Fruit fly (Drosophila melanogaster) whole organism, wandering third instar larva: ENCODE data around the gene CG34428.

Experiments
- Abd-B ChIP-seq: fragments of >200 bp; optimal IDR thresholded peaks from 2 replicates; lab custom pipeline; 2017; ENCODE audit warnings: missing biosample characterization, missing genetic modification characterization
- CG32264 ChIP-seq: fragments of 200-800 bp; sonication (Bioruptor generic); optimal IDR thresholded peaks from 2 replicates; lab custom pipeline; 2016; ENCODE audit warnings: missing biosample characterization, missing genetic modification characterization
- CrebA ChIP-seq: fragments of 200-800 bp; sonication (Bioruptor generic); optimal IDR thresholded peaks from 2 replicates; lab custom pipeline; 2016; ENCODE audit warnings: missing biosample characterization, mild to moderate bottlenecking, missing genetic modification characterization, borderline replicate concordance
- Dfd ChIP-seq: fragments of >200 bp; optimal IDR thresholded peaks from 2 replicates; lab custom pipeline; 2017; ENCODE audit warnings: missing biosample characterization, missing genetic modification characterization
- Dif ChIP-seq: fragments of 200-275, 200-300 bp; sonication (Bioruptor generic); optimal IDR thresholded peaks from 2 replicates; lab custom pipeline; 2018; ENCODE audit warnings: missing biosample characterization, missing genetic modification characterization; ENCODE audit not compliant: partially characterized antibody
- GATAd ChIP-seq: sonication (Bioruptor generic); optimal IDR thresholded peaks from 2 replicates; lab custom pipeline; 2016; ENCODE audit warnings: missing biosample characterization, missing genetic modification characterization
- HLH106 ChIP-seq: fragments of 200-800 bp; optimal IDR thresholded peaks from 3 replicates; lab custom pipeline; 2019; ENCODE audit warnings: missing biosample characterization, mild to moderate bottlenecking, missing genetic modification characterization, moderate library complexity
- Hnf4 ChIP-seq: fragments of 200-800 bp; sonication (Bioruptor generic); optimal IDR thresholded peaks from 2 replicates; lab custom pipeline; 2016; ENCODE audit warnings: missing biosample characterization, mild to moderate bottlenecking, missing genetic modification characterization
- Hr78 ChIP-seq: fragments of >200 bp; optimal IDR thresholded peaks from 2 replicates; lab custom pipeline; 2017; ENCODE audit warnings: missing biosample characterization, missing genetic modification characterization
- Hr83 ChIP-seq: fragments of 200-300 bp; sonication (Bioruptor generic); optimal IDR thresholded peaks from 2 replicates; lab custom pipeline; 2016; ENCODE audit warnings: missing biosample characterization, mild to moderate bottlenecking, missing genetic modification characterization, moderate library complexity; ENCODE audit not compliant: poor library complexity, severe bottlenecking
- Jra ChIP-seq: sonication (Bioruptor generic); optimal IDR thresholded peaks from 2 replicates; lab custom pipeline; 2016; ENCODE audit warnings: missing biosample characterization, missing genetic modification characterization
- Mio ChIP-seq: sonication (Bioruptor generic); optimal IDR thresholded peaks from 2 replicates; lab custom pipeline; 2016; ENCODE audit warnings: missing biosample characterization, missing genetic modification characterization
- Myc ChIP-seq: fragments of >200 bp; optimal IDR thresholded peaks from 2 replicates; lab custom pipeline; 2017
- N ChIP-seq: fragments of >200 bp; optimal IDR thresholded peaks from 2 replicates; lab custom pipeline; 2018; ENCODE audit warnings: missing biosample characterization, missing external identifiers, missing genetic modification characterization
- OdsH ChIP-seq: fragments of 200-800 bp; sonication (Bioruptor generic); optimal IDR thresholded peaks from 2 replicates; lab custom pipeline; 2016; ENCODE audit warnings: missing biosample characterization, mild to moderate bottlenecking, missing genetic modification characterization
- Rel ChIP-seq, 2 experiments: fragments of 200-800 bp; sonication (Bioruptor generic) in 1 of 2; optimal IDR thresholded peaks; 2 replicates in 1 of 2; 3 replicates in 1 of 2; lab custom pipeline; 2016 to 2019; ENCODE audit warnings: mild to moderate bottlenecking in 2 of 2, missing biosample characterization in 2 of 2, missing genetic modification characterization in 2 of 2, moderate library complexity in 1 of 2
- Sp1 ChIP-seq: fragments of 200-800 bp; sonication (Bioruptor generic); optimal IDR thresholded peaks from 3 replicates; lab custom pipeline; 2019; ENCODE audit warnings: missing biosample characterization, mild to moderate bottlenecking, missing genetic modification characterization, moderate library complexity
- Vsx2 ChIP-seq: fragments of 200-300, 225-300 bp; sonication (Bioruptor generic); optimal IDR thresholded peaks from 2 replicates; lab custom pipeline; 2018; ENCODE audit warnings: missing biosample characterization, missing genetic modification characterization; ENCODE audit not compliant: partially characterized antibody
- brk ChIP-seq: fragments of 200-800 bp; sonication (Bioruptor generic); optimal IDR thresholded peaks from 2 replicates; lab custom pipeline; 2016; ENCODE audit warnings: missing biosample characterization, mild to moderate bottlenecking, missing genetic modification characterization
- dl ChIP-seq, 2 experiments: fragments of 175-275, 200-275 bp in 1 of 2; fragments of 200-275 bp in 1 of 2; sonication (Bioruptor generic); optimal IDR thresholded peaks; lab custom pipeline; 2018; ENCODE audit warnings: mild to moderate bottlenecking in 2 of 2, missing biosample characterization in 2 of 2, missing genetic modification characterization in 2 of 2, moderate library complexity in 2 of 2; ENCODE audit not compliant: partially characterized antibody in 2 of 2, insufficient read depth in 1 of 2
- dmrt93B ChIP-seq: fragments of 200-800 bp; sonication (Bioruptor generic); optimal IDR thresholded peaks from 2 replicates; lab custom pipeline; 2018; ENCODE audit warnings: missing biosample characterization, mild to moderate bottlenecking, missing genetic modification characterization
- ey ChIP-seq: fragments of 200-800 bp; sonication (Bioruptor generic); optimal IDR thresholded peaks from 2 replicates; lab custom pipeline; 2016; ENCODE audit warnings: missing biosample characterization, missing genetic modification characterization
- foxo ChIP-seq, 2 experiments: fragments of 200-800 bp; sonication (Bioruptor generic); optimal IDR thresholded peaks; 2 replicates in 1 of 2; 3 replicates in 1 of 2; lab custom pipeline; 2016 to 2017; ENCODE audit warnings: missing biosample characterization in 2 of 2, missing genetic modification characterization in 2 of 2
- fru ChIP-seq: fragments of 200-800 bp; sonication (Bioruptor generic); optimal IDR thresholded peaks from 3 replicates; lab custom pipeline; 2016; ENCODE audit warnings: missing biosample characterization, mild to moderate bottlenecking, missing genetic modification characterization
- h ChIP-seq: fragments of 200-800 bp; sonication (Bioruptor generic); optimal IDR thresholded peaks from 3 replicates; lab custom pipeline; 2016; ENCODE audit warnings: missing biosample characterization, mild to moderate bottlenecking, missing genetic modification characterization
- jim ChIP-seq: fragments of 175-275, 200-325 bp; sonication (Bioruptor generic); optimal IDR thresholded peaks from 2 replicates; lab custom pipeline; 2016; ENCODE audit warnings: missing biosample characterization, mild to moderate bottlenecking, missing genetic modification characterization
- lola ChIP-seq: fragments of >200 bp; optimal IDR thresholded peaks from 2 replicates; lab custom pipeline; 2017; ENCODE audit warnings: missing biosample characterization, missing genetic modification characterization
- pan ChIP-seq: fragments of >200 bp; optimal IDR thresholded peaks from 2 replicates; lab custom pipeline; 2017
- psq ChIP-seq: fragments of 200-800 bp; sonication (Bioruptor generic); optimal IDR thresholded peaks from 3 replicates; lab custom pipeline; 2017; ENCODE audit warnings: missing biosample characterization, mild to moderate bottlenecking, missing genetic modification characterization, moderate library complexity
- rgr ChIP-seq: fragments of 200-800 bp; sonication (Bioruptor generic); optimal IDR thresholded peaks from 3 replicates; lab custom pipeline; 2016; ENCODE audit warnings: missing biosample characterization, mild to moderate bottlenecking, missing genetic modification characterization
- sage ChIP-seq: fragments of 200-800 bp; sonication (Bioruptor generic); optimal IDR thresholded peaks from 2 replicates; lab custom pipeline; 2016; ENCODE audit warnings: missing biosample characterization, mild to moderate bottlenecking, missing genetic modification characterization
- sv ChIP-seq: fragments of 200-800 bp; sonication (Bioruptor generic); optimal IDR thresholded peaks from 3 replicates; lab custom pipeline; 2016; ENCODE audit warnings: missing biosample characterization, missing genetic modification characterization
- tai ChIP-seq: sonication (Bioruptor generic); optimal IDR thresholded peaks from 2 replicates; lab custom pipeline; 2016; ENCODE audit warnings: missing biosample characterization, missing genetic modification characterization
- usp ChIP-seq: fragments of >200 bp; optimal IDR thresholded peaks from 2 replicates; lab custom pipeline; 2017; ENCODE audit warnings: missing biosample characterization, missing genetic modification characterization
- woc ChIP-seq: sonication (Bioruptor generic); optimal IDR thresholded peaks from 2 replicates; lab custom pipeline; 2016; ENCODE audit warnings: missing biosample characterization, mild to moderate bottlenecking, missing genetic modification characterization

Gene CG34428

DNA sequence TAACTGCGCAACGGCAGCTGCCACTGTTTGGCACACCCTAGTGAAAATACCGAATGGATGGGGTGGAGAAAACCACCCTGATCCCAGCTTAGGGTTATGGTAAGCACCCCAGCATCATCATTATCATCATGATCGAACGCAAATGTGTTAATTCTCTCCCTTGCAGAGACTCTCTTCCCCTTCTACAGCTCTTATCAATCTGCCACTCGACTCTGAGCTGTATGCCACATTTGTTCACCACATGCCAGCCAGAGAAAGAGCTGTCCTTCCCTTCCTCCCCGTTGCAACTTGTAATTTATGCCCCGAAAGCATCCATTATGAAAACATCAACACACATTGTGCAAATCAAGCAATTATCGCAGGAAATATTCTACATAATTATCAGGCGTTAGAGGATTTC lies 22.9 kb downstream of the CG34428 start:
- TF ChIP-seq woc (GFP tag; lab: Kevin White, UChicago) (no peak), GATAd (GFP tag; lab: Kevin White, UChicago) (no peak), Hr78 (GFP tag; lab: Kevin White, UChicago) (no peak), Mio (GFP tag; lab: Kevin White, UChicago) (no peak), sage (GFP tag; lab: Kevin White, UChicago) (no peak), N (no peak), CrebA (GFP tag; lab: Kevin White, UChicago) (no peak), Sp1 (GFP tag; lab: Kevin White, UChicago) (no peak)

DNA sequence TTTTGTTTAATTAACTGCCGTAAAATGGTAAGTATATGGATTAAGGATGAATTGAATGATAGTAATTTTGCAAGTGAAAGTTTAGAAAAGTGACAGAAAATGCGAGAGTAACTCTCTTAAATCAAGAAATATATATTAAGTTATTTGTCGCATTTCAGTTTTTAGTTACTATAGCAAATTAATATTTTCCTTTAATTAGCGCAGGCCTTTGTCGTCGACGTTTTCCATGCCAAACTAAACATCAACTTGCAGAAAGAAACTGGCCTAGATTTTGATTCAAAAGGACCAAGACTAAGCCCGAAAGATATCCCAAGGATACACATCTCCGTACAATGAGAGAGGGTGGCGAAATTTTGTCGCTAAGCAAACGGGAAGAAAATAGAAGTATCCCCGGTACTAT lies 25.6 kb downstream of the CG34428 start, which contains the start of gene CG17300:
Gene CG17300 (minus strand): TSS at position 101 of the 400 bp plus-strand sequence.
- no peak for TF ChIP-seq woc (GFP tag; lab: Kevin White, UChicago)
- no peak for TF ChIP-seq OdsH
- TF ChIP-seq fru: no peak
- no peak for TF ChIP-seq brk (GFP tag; lab: Kevin White, UChicago)

DNA sequence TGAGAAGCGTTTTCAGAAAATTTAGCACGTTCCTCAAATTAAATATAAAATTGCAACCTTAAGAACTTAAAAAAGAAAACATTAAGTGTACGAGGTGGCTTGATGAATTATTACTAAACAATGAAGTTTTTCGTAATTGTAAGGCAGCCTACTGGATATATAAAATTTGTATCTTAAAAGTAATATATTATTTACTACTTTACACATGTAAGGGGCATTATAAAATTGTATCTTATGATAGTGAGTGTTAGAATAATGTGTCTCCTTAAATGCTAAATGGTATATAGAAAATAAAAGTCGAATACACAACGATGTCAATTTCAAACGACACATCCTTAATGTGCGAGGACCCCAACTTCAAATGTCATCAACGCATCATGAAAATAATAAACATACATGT lies 28.3 kb downstream of the CG34428 start, which contains the start of gene CG11251:
Gene CG11251 (minus strand): TSS at position 101 of the 400 bp plus-strand sequence.
- no peak for TF ChIP-seq usp
- TF ChIP-seq GATAd (GFP tag; lab: Kevin White, UChicago): no peak
- no peak for TF ChIP-seq Mio (GFP tag; lab: Kevin White, UChicago)
- TF ChIP-seq ey (GFP tag; lab: Kevin White, UChicago): no peak
- TF ChIP-seq fru: no peak
- TF ChIP-seq psq: no peak
- no peak for TF ChIP-seq pan (lab: Kevin White, UChicago)
- TF ChIP-seq Dif (GFP tag; lab: Kevin White, UChicago): no peak
- no peak for TF ChIP-seq woc (GFP tag; lab: Kevin White, UChicago)
- TF ChIP-seq brk (GFP tag; lab: Kevin White, UChicago): no peak

dm6 chr3L:13099151-13099550 lies 37.6 kb downstream of the CG34428 start:
- TF ChIP-seq dl (GFP tag; optimal IDR thresholded peaks at IDR 0.05; lab: Kevin White, UChicago; ENCODE audit: insufficient read depth in 1 of 2, partially characterized antibody in 2 of 2) (no peak), jim (GFP tag; lab: Kevin White, UChicago) (no peak), OdsH (no peak), rgr (GFP tag; lab: Kevin White, UChicago) (no peak), sv (GFP tag; lab: Kevin White, UChicago) (no peak), CG32264 (GFP tag; lab: Kevin White, UChicago) (no peak), Hnf4 (GFP tag; lab: Kevin White, UChicago) (no peak), N (no peak), tai (GFP tag; lab: Kevin White, UChicago) (no peak), psq (no peak), Vsx2 (GFP tag; lab: Kevin White, UChicago) (no peak), sage (GFP tag; lab: Kevin White, UChicago) (no peak), h (no peak), woc (GFP tag; lab: Kevin White, UChicago) (no peak), Abd-B (GFP tag; lab: Kevin White, UChicago) (no peak), Rel (GFP tag; optimal IDR thresholded peaks at IDR 0.05; lab: Kevin White, UChicago) (no peak), Rel (tag; optimal IDR thresholded peaks at IDR 0.05; lab: Kevin White, UChicago) (no peak)

DNA sequence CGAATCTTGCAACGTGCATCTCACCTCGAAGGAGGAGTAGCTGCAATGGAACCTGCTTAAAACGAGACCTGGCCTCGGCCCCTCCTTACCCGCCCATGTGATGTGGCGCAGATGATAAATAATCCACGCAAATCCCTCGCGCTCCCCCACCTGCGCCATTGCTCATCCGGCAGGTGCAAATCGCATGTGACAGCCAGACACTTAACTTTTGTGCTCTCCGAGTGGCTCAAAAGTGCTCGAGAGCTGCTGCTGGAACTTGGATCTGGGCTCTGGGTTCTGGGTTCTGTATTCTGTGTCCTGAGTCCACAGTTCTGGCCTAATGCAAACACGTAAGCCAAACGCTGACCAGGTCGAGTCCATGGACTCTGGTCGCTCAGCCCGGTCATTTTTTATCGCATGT lies 38.9 kb downstream of the CG34428 start:
- TF ChIP-seq Dif (GFP tag; lab: Kevin White, UChicago) (peak; percentile 13), Hr83 (GFP tag; lab: Kevin White, UChicago) (no peak)

dm6 chr3L:13105863-13106262 lies 44.3 kb downstream of the CG34428 start:
- TF ChIP-seq GATAd (GFP tag; lab: Kevin White, UChicago) (no peak), Dfd (no peak), foxo (GFP tag; optimal IDR thresholded peaks at IDR 0.05; lab: Kevin White, UChicago) (no peak), Jra (no peak), Dif (GFP tag; lab: Kevin White, UChicago) (no peak), woc (GFP tag; lab: Kevin White, UChicago) (no peak), psq (no peak), lola (GFP tag; lab: Kevin White, UChicago) (no peak), Myc (no peak), Hr83 (GFP tag; lab: Kevin White, UChicago) (no peak), rgr (GFP tag; lab: Kevin White, UChicago) (no peak), Abd-B (GFP tag; lab: Kevin White, UChicago) (no peak), jim (GFP tag; lab: Kevin White, UChicago) (no peak), usp (no peak), HLH106 (no peak), N (no peak), Hr78 (GFP tag; lab: Kevin White, UChicago) (no peak), dmrt93B (GFP tag; lab: Kevin White, UChicago) (no peak), Rel (GFP tag; optimal IDR thresholded peaks at IDR 0.05; lab: Kevin White, UChicago) (no peak), Rel (tag; optimal IDR thresholded peaks at IDR 0.05; lab: Kevin White, UChicago) (no peak)
